Fruit fly (Drosophila melanogaster) S2 (cell line): ENCODE data around the gene CG10163.

Experiments
- CG8478 ChIP-seq: fragments of >200 bp; optimal IDR thresholded peaks from 2 replicates; lab custom pipeline; 2018
- CTCF ChIP-seq, 2 experiments: fragments of >200 bp; optimal IDR thresholded peaks; 2 replicates each; lab custom pipeline; 2018

dm6 chr3L:6285412-6285811, 26.9 kb upstream of the CG10163 start:
- TF ChIP-seq CG8478 (lab: Kevin White, UChicago) (no peak), CTCF (optimal IDR thresholded peaks at IDR 0.05; lab: Kevin White, UChicago) (no peak)
